Fruit fly (Drosophila melanogaster) whole organism, embryonic: Measurements from ENCODE around the gene CG10089.

Experiments used
- Abd-B ChIP-seq: fragments of 200-800 bp; sonication (Bioruptor generic); optimal IDR thresholded peaks from 2 replicates; lab custom pipeline; 2018; ENCODE audit warnings: missing biosample characterization, mild to moderate bottlenecking, missing genetic modification characterization, moderate library complexity
- Bgb ChIP-seq: fragments of 200-800 bp; sonication (Bioruptor generic); IDR thresholded peaks from 2 replicates; pipeline ENCODE4 v1.3.6; 2022; ENCODE audit warnings: missing biosample characterization, missing genetic modification characterization; ENCODE audit not compliant: partially characterized antibody
- BtbVII ChIP-seq: fragments of 200-800 bp; sonication (Bioruptor generic); optimal IDR thresholded peaks from 3 replicates; lab custom pipeline; 2017; ENCODE audit warnings: missing biosample characterization, mild to moderate bottlenecking, missing genetic modification characterization
- CG12219 ChIP-seq: fragments of 200-800 bp; sonication (Bioruptor generic); optimal IDR thresholded peaks from 3 replicates; lab custom pipeline; 2018; ENCODE audit warnings: missing biosample characterization, mild to moderate bottlenecking, missing genetic modification characterization
- CG13287 ChIP-seq: fragments of 200-800 bp; sonication (Bioruptor generic); IDR thresholded peaks from 2 replicates; pipeline ENCODE4 v1.3.6; 2022; ENCODE audit warnings: missing biosample characterization, missing genetic modification characterization; ENCODE audit not compliant: partially characterized antibody
- CG15601 ChIP-seq: fragments of 200-800 bp; sonication (Bioruptor generic); optimal IDR thresholded peaks from 3 replicates; lab custom pipeline; 2019; ENCODE audit warnings: missing biosample characterization, mild to moderate bottlenecking, missing genetic modification characterization, moderate library complexity
- CG17802 ChIP-seq: fragments of 200-800 bp; sonication (Bioruptor generic); optimal IDR thresholded peaks from 2 replicates; lab custom pipeline; 2018; ENCODE audit warnings: missing biosample characterization, mild to moderate bottlenecking, missing genetic modification characterization, moderate library complexity
- CG17829 ChIP-seq: fragments of 200-800 bp; optimal IDR thresholded peaks from 2 replicates; lab custom pipeline; 2019; ENCODE audit warnings: missing biosample characterization, mild to moderate bottlenecking, missing genetic modification characterization, moderate library complexity
- CG18476 ChIP-seq: fragments of 200-800 bp; sonication (Bioruptor generic); optimal IDR thresholded peaks from 2 replicates; lab custom pipeline; 2016; ENCODE audit warnings: missing biosample characterization, mild to moderate bottlenecking, missing genetic modification characterization
- CG3065 ChIP-seq: fragments of 200-800 bp; sonication (Bioruptor generic); optimal IDR thresholded peaks from 2 replicates; lab custom pipeline; 2016; ENCODE audit warnings: missing biosample characterization, missing genetic modification characterization
- CG32767 ChIP-seq: fragments of 200-800 bp; sonication (Bioruptor generic); IDR thresholded peaks from 2 replicates; pipeline ENCODE4 v1.3.6; 2022; ENCODE audit warnings: missing biosample characterization, missing genetic modification characterization
- CG34376 ChIP-seq: fragments of 200-800 bp; sonication (Bioruptor generic); optimal IDR thresholded peaks from 2 replicates; lab custom pipeline; 2018; ENCODE audit warnings: missing biosample characterization, mild to moderate bottlenecking, missing genetic modification characterization
- CG42726 ChIP-seq: fragments of 200-800 bp; sonication (Bioruptor generic); IDR thresholded peaks from 2 replicates; pipeline ENCODE4 v1.3.6; 2022; ENCODE audit warnings: missing biosample characterization, missing genetic modification characterization; ENCODE audit not compliant: partially characterized antibody
- CG4854 ChIP-seq: fragments of 200-800 bp; sonication (Bioruptor generic); optimal IDR thresholded peaks from 2 replicates; lab custom pipeline; 2016; ENCODE audit warnings: missing biosample characterization, missing genetic modification characterization, inconsistent platforms
- CG8359 ChIP-seq: fragments of 200-800 bp; sonication (Bioruptor generic); optimal IDR thresholded peaks from 2 replicates; lab custom pipeline; 2017; ENCODE audit warnings: missing biosample characterization, mild to moderate bottlenecking, missing genetic modification characterization, borderline replicate concordance
- CG9727 ChIP-seq: fragments of 200-800 bp; sonication (Bioruptor generic); optimal IDR thresholded peaks from 3 replicates; lab custom pipeline; 2017; ENCODE audit warnings: missing biosample characterization, mild to moderate bottlenecking, missing genetic modification characterization
- CHES-1-like ChIP-seq: fragments of 200-800 bp; sonication (Bioruptor generic); optimal IDR thresholded peaks from 2 replicates; lab custom pipeline; 2016; ENCODE audit warnings: missing biosample characterization, missing genetic modification characterization
- D19A ChIP-seq: fragments of 200-800 bp; optimal IDR thresholded peaks from 3 replicates; lab custom pipeline; 2019; ENCODE audit warnings: missing biosample characterization, mild to moderate bottlenecking, missing genetic modification characterization, moderate library complexity
- Dll ChIP-seq: fragments of 200-800 bp; sonication (Bioruptor generic); IDR thresholded peaks from 4 replicates; pipeline ENCODE4 v1.3.6; 2022; ENCODE audit warnings: missing biosample characterization, missing genetic modification characterization; ENCODE audit not compliant: partially characterized antibody
- Nf-YA ChIP-seq: fragments of 200-800 bp; sonication (Bioruptor generic); IDR thresholded peaks from 2 replicates; pipeline ENCODE4 v1.3.6; 2022; ENCODE audit warnings: missing biosample characterization, missing genetic modification characterization
- Oli ChIP-seq: fragments of 200-800 bp; sonication (Bioruptor generic); optimal IDR thresholded peaks from 2 replicates; lab custom pipeline; 2018; ENCODE audit warnings: missing biosample characterization, mild to moderate bottlenecking, missing genetic modification characterization, moderate library complexity
- Opbp ChIP-seq: fragments of 200-800 bp; sonication (Bioruptor generic); IDR thresholded peaks from 3 replicates; pipeline ENCODE4 v1.3.6; 2022; ENCODE audit warnings: missing biosample characterization, missing genetic modification characterization; ENCODE audit not compliant: partially characterized antibody
- Scr ChIP-seq: fragments of 200-800 bp; sonication (Bioruptor generic); IDR thresholded peaks from 2 replicates; pipeline ENCODE4 v1.3.6; 2022; ENCODE audit warnings: missing biosample characterization, missing genetic modification characterization; ENCODE audit not compliant: partially characterized antibody
- Side ChIP-seq: fragments of 200-800 bp; sonication (Bioruptor generic); optimal IDR thresholded peaks from 2 replicates; lab custom pipeline; 2016; ENCODE audit warnings: missing biosample characterization, missing genetic modification characterization
- Stat92E ChIP-seq, 3 experiments: fragments of >200 bp in 2 of 3; fragments of 200-800 bp in 1 of 3; sonication (Bioruptor generic) in 1 of 3; optimal IDR thresholded peaks; 2 replicates each; lab custom pipeline; 2017 to 2019; ENCODE audit warnings: missing biosample characterization in 3 of 3, missing genetic modification characterization in 3 of 3, mild to moderate bottlenecking in 1 of 3, moderate library complexity in 1 of 3
- bbx ChIP-seq: fragments of 200-800 bp; sonication (Bioruptor generic); IDR thresholded peaks from 2 replicates; pipeline ENCODE4 v1.3.6; 2022; ENCODE audit warnings: missing biosample characterization, missing genetic modification characterization; ENCODE audit not compliant: partially characterized antibody
- chif ChIP-seq, 2 experiments: fragments of 200-800 bp; sonication (Bioruptor generic); optimal IDR thresholded peaks; 3 replicates each; lab custom pipeline; 2016; ENCODE audit warnings: missing biosample characterization in 2 of 2, missing genetic modification characterization in 2 of 2
- crc ChIP-seq: fragments of 200-800 bp; sonication (Bioruptor generic); optimal IDR thresholded peaks from 2 replicates; lab custom pipeline; 2016; ENCODE audit warnings: missing biosample characterization, missing genetic modification characterization
- exex ChIP-seq: fragments of 200-800 bp; sonication (Bioruptor generic); optimal IDR thresholded peaks from 4 replicates; lab custom pipeline; 2018; ENCODE audit warnings: missing biosample characterization, mild to moderate bottlenecking, missing genetic modification characterization, moderate library complexity
- ftz-f1 ChIP-seq: fragments of 200-800 bp; sonication (Bioruptor generic); optimal IDR thresholded peaks from 2 replicates; lab custom pipeline; 2016; ENCODE audit warnings: missing biosample characterization, missing genetic modification characterization
- grn ChIP-seq: fragments of 200-800 bp; sonication (Bioruptor generic); optimal IDR thresholded peaks from 3 replicates; lab custom pipeline; 2017; ENCODE audit warnings: missing biosample characterization, missing genetic modification characterization
- hb ChIP-seq: fragments of 200-800 bp; sonication (Bioruptor generic); IDR thresholded peaks from 3 replicates; pipeline ENCODE4 v1.3.6; 2022; ENCODE audit warnings: missing biosample characterization, missing genetic modification characterization; ENCODE audit not compliant: partially characterized antibody
- jing ChIP-seq: fragments of 200-800 bp; sonication (Bioruptor generic); optimal IDR thresholded peaks from 2 replicates; lab custom pipeline; 2018; ENCODE audit warnings: missing biosample characterization, mild to moderate bottlenecking, missing genetic modification characterization
- knrl ChIP-seq: fragments of 200-800 bp; sonication (Bioruptor generic); IDR thresholded peaks from 3 replicates; pipeline ENCODE4 v1.3.6; 2022; ENCODE audit warnings: missing biosample characterization, missing genetic modification characterization; ENCODE audit not compliant: partially characterized antibody
- lov ChIP-seq, 2 experiments: fragments of 200-800 bp in 1 of 2; fragments of >200 bp in 1 of 2; sonication (Bioruptor generic) in 1 of 2; IDR thresholded peaks in 1 of 2; optimal IDR thresholded peaks in 1 of 2; 2 replicates in 1 of 2; 3 replicates in 1 of 2; pipeline versions ENCODE4 v1.3.6 to Lab custom; 2017 to 2022; ENCODE audit warnings: missing biosample characterization in 1 of 2, missing genetic modification characterization in 1 of 2
- maf-S ChIP-seq: fragments of 200-800 bp; sonication (Bioruptor generic); optimal IDR thresholded peaks from 2 replicates; lab custom pipeline; 2016; ENCODE audit warnings: missing biosample characterization, missing genetic modification characterization
- mirr ChIP-seq: fragments of 200-800 bp; sonication (Bioruptor generic); optimal IDR thresholded peaks from 3 replicates; lab custom pipeline; 2018; ENCODE audit warnings: missing biosample characterization, mild to moderate bottlenecking, missing genetic modification characterization
- mld ChIP-seq: fragments of 200-800 bp; sonication (Bioruptor generic); IDR thresholded peaks from 3 replicates; pipeline ENCODE4 v1.3.6; 2022; ENCODE audit warnings: missing biosample characterization, missing genetic modification characterization; ENCODE audit not compliant: partially characterized antibody
- p53 ChIP-seq: fragments of 200-800 bp; sonication (Bioruptor generic); optimal IDR thresholded peaks from 2 replicates; lab custom pipeline; 2016; ENCODE audit warnings: missing biosample characterization, missing genetic modification characterization
- phol ChIP-seq: fragments of 200-800 bp; sonication (Bioruptor generic); optimal IDR thresholded peaks from 3 replicates; lab custom pipeline; 2018; ENCODE audit warnings: missing biosample characterization, mild to moderate bottlenecking, missing genetic modification characterization, moderate library complexity
- run ChIP-seq: fragments of 200-800 bp; sonication (Bioruptor generic); optimal IDR thresholded peaks from 3 replicates; lab custom pipeline; 2018; ENCODE audit warnings: missing biosample characterization, mild to moderate bottlenecking, missing genetic modification characterization
- salm ChIP-seq: fragments of 200-800 bp; sonication (Bioruptor generic); optimal IDR thresholded peaks from 2 replicates; lab custom pipeline; 2018; ENCODE audit warnings: missing biosample characterization, mild to moderate bottlenecking, missing genetic modification characterization
- sim ChIP-seq: fragments of 200-800 bp; sonication (Bioruptor generic); IDR thresholded peaks from 2 replicates; pipeline ENCODE4 v1.3.6; 2022; ENCODE audit warnings: missing biosample characterization, missing genetic modification characterization
- sna ChIP-seq: fragments of 200-800 bp; sonication (Bioruptor generic); IDR thresholded peaks from 2 replicates; pipeline ENCODE4 v1.3.6; 2022; ENCODE audit warnings: missing biosample characterization, missing genetic modification characterization; ENCODE audit not compliant: partially characterized antibody
- so ChIP-seq: fragments of 200-800 bp; sonication (Bioruptor generic); IDR thresholded peaks from 3 replicates; pipeline ENCODE4 v1.3.6; 2022; ENCODE audit warnings: missing biosample characterization, missing genetic modification characterization
- stc ChIP-seq: fragments of 200-800 bp; sonication (Bioruptor generic); IDR thresholded peaks from 2 replicates; pipeline ENCODE4 v1.3.6; 2022; ENCODE audit warnings: missing biosample characterization, missing genetic modification characterization
- tna ChIP-seq: fragments of 200-800 bp; sonication (Bioruptor generic); IDR thresholded peaks from 2 replicates; pipeline ENCODE4 v1.3.6; 2022; ENCODE audit warnings: missing biosample characterization, missing genetic modification characterization; ENCODE audit not compliant: partially characterized antibody
- zen2 ChIP-seq: fragments of 200-800 bp; sonication (Bioruptor generic); IDR thresholded peaks from 3 replicates; pipeline ENCODE4 v1.3.6; 2022; ENCODE audit warnings: missing biosample characterization, missing genetic modification characterization; ENCODE audit not compliant: partially characterized antibody

Gene CG10089

DNA sequence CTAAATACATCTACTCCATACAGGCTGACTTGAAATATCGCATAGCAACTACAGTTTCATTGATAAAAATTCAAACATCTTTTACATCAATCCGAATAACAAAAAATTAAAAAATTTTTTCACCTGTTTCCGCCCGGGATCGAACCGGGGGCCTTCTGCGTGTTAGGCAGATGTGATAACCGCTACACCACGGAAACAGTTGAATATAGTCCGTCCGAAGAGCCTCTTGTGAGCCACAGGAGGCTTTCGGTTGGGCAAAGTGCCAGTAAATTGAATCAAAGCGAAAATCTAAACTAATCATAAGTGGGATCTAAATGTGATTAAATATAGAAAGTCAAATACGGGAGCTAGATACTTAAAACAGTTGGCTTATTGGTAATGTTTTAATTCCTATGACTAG, 41.1 kb downstream of the CG10089 start (continued):
- TF ChIP-seq Bgb (GFP tag; lab: Robert Waterston, UW) (peak; percentile 78), CG42726 (GFP tag; lab: Robert Waterston, UW) (peak; percentile 60; the same call in 1 of the 2 replicates), exex (tag; lab: Kevin White, UChicago) (peak; percentile 30), mld (peak; percentile 84; the same call in 2 of the 3 replicates), stc (no peak), CG32767 (GFP tag; lab: Robert Waterston, UW) (no peak), lov (optimal IDR thresholded peaks at IDR 0.05; lab: Kevin White, UChicago) (no peak), lov (GFP tag; IDR thresholded peaks at IDR 0.05; lab: Robert Waterston, UW) (no peak), bbx (GFP tag; lab: Robert Waterston, UW) (peak; percentile 79), crc (GFP tag; lab: Kevin White, UChicago) (no peak), CG18476 (no peak), BtbVII (GFP tag; lab: Kevin White, UChicago) (no peak), CG12219 (no peak), hb (peak; percentile 43; the same call in 1 of the 3 replicates), zen2 (peak; percentile 47; the same call in 1 of the 3 replicates), knrl (GFP tag; lab: Robert Waterston, UW) (peak; percentile 54), Stat92E (GFP tag; optimal IDR thresholded peaks at IDR 0.05; lab: Kevin White, UChicago) (no peak), grn (GFP tag; lab: Kevin White, UChicago) (peak; percentile 65), Dll (GFP tag; lab: Robert Waterston, UW) (peak; percentile 18; the same call in 1 of the 4 replicates), jing (GFP tag; lab: Kevin White, UChicago) (no peak), run (no peak), so (GFP tag; lab: Robert Waterston, UW) (no peak), Side (no peak), Scr (GFP tag; lab: Robert Waterston, UW) (peak; percentile 56), sna (GFP tag; lab: Robert Waterston, UW) (peak; percentile 43), Nf-YA (GFP tag; lab: Robert Waterston, UW) (no peak), CG13287 (GFP tag; lab: Robert Waterston, UW) (peak; percentile 31; the same call in 1 of the 2 replicates), sim (no peak)
- TF ChIP-seq, all 482 proteins: peak for 28

DNA sequence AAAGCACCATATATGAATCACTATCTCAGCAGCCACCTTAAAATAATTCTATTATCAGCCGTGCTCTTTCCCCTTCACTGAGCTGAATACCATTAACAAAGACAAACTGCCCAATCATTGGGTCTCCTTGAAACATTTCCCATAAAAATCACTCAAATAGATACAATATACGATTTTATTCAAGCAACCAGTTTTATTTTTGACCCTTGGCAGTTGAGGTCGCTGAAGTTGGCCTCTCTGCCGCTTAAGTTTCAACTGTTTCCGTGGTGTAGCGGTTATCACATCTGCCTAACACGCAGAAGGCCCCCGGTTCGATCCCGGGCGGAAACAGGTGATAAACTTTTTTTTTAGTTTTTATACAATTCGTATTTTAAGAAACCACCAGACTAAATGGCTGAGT, 41.8 kb downstream of the CG10089 start:
- no peak for TF ChIP-seq CG15601
- no peak for TF ChIP-seq CG17802 (tag; lab: Kevin White, UChicago)
- peak; percentile 72 for TF ChIP-seq tna (GFP tag; lab: Robert Waterston, UW)
- no peak for TF ChIP-seq CHES-1-like (GFP tag; lab: Kevin White, UChicago)
- no peak for TF ChIP-seq CG3065
- TF ChIP-seq CG9727 (GFP tag; lab: Kevin White, UChicago), result no peak
- no peak for TF ChIP-seq D19A (tag; lab: Kevin White, UChicago)
- TF ChIP-seq mirr (GFP tag; lab: Kevin White, UChicago), result peak; percentile 42
- no peak for TF ChIP-seq CG34376 (GFP tag; lab: Kevin White, UChicago)
- TF ChIP-seq Oli (tag; lab: Kevin White, UChicago), result no peak
- TF ChIP-seq p53 (GFP tag; lab: Kevin White, UChicago), result no peak
- no peak for TF ChIP-seq chif (GFP tag; optimal IDR thresholded peaks at IDR 0.05; lab: Kevin White, UChicago)
- no peak for TF ChIP-seq salm (tag; lab: Kevin White, UChicago)
- TF ChIP-seq Scr (GFP tag; lab: Robert Waterston, UW), result 0 out of 2 replicates have a peak, but pooled peaks have one; percentile 9
- no peak for TF ChIP-seq Abd-B
- no peak for TF ChIP-seq CG17829 (tag; lab: Kevin White, UChicago)
- TF ChIP-seq ftz-f1, result peak; percentile 36
- TF ChIP-seq jing (GFP tag; lab: Kevin White, UChicago), result no peak
- peak; percentile 81 for TF ChIP-seq Opbp (GFP tag; lab: Robert Waterston, UW)
- TF ChIP-seq phol (tag; lab: Kevin White, UChicago), result no peak
- TF ChIP-seq CG4854 (GFP tag; lab: Kevin White, UChicago), result no peak
- no peak for TF ChIP-seq maf-S (GFP tag; lab: Kevin White, UChicago)
- no peak for TF ChIP-seq CG8359 (GFP tag; lab: Kevin White, UChicago)
